Fruit fly (Drosophila melanogaster) whole organism, embryonic: ENCODE results near the gene lili.
A peak's percentile ranks its signal among the peaks of the same experiment; 100 is the strongest.

Experiments used
- Abd-B ChIP-seq: fragments of 200-800 bp; sonication (Bioruptor generic); optimal IDR thresholded peaks from 2 replicates; lab custom pipeline; 2018; ENCODE audit warnings: missing biosample characterization, mild to moderate bottlenecking, missing genetic modification characterization, moderate library complexity
- Aef1 ChIP-seq: fragments of 200-800 bp; sonication (Bioruptor generic); IDR thresholded peaks from 3 replicates; pipeline ENCODE4 v1.3.6; 2022; ENCODE audit warnings: missing biosample characterization, missing genetic modification characterization
- Bdp1 ChIP-seq: fragments of 200-800 bp; sonication (Bioruptor generic); optimal IDR thresholded peaks from 3 replicates; lab custom pipeline; 2016; ENCODE audit warnings: missing biosample characterization, missing genetic modification characterization
- Blimp-1 ChIP-seq: fragments of 200-800 bp; sonication (Bioruptor generic); optimal IDR thresholded peaks from 3 replicates; lab custom pipeline; 2018; ENCODE audit warnings: missing biosample characterization, missing genetic modification characterization, mild to moderate bottlenecking, moderate library complexity, missing genetic modification reagents
- CG11560 ChIP-seq: fragments of 200-800 bp; sonication (Bioruptor generic); IDR thresholded peaks from 3 replicates; pipeline ENCODE4 v1.3.6; 2022; ENCODE audit warnings: missing biosample characterization, missing genetic modification characterization
- CG1233 ChIP-seq: fragments of 200-800 bp; sonication (Bioruptor generic); optimal IDR thresholded peaks from 4 replicates; lab custom pipeline; 2018; ENCODE audit warnings: missing biosample characterization, mild to moderate bottlenecking, missing genetic modification characterization
- CG12391 ChIP-seq: fragments of 200-800 bp; sonication (Bioruptor generic); optimal IDR thresholded peaks from 3 replicates; lab custom pipeline; 2018; ENCODE audit warnings: missing biosample characterization, mild to moderate bottlenecking, missing genetic modification characterization, moderate library complexity
- CG13123 ChIP-seq: fragments of 200-800 bp; sonication (Bioruptor generic); optimal IDR thresholded peaks from 2 replicates; lab custom pipeline; 2016; ENCODE audit warnings: missing biosample characterization, missing genetic modification characterization
- CG13894 ChIP-seq: fragments of 200-800 bp; sonication (Bioruptor generic); optimal IDR thresholded peaks from 3 replicates; lab custom pipeline; 2018; ENCODE audit warnings: missing biosample characterization, mild to moderate bottlenecking, missing genetic modification characterization, moderate library complexity
- CG17385 ChIP-seq: fragments of 200-800 bp; sonication (Bioruptor generic); optimal IDR thresholded peaks from 3 replicates; lab custom pipeline; 2018; ENCODE audit warnings: missing biosample characterization, mild to moderate bottlenecking, missing genetic modification characterization
- CG17568 ChIP-seq: fragments of 200-800 bp; sonication (Bioruptor generic); optimal IDR thresholded peaks from 2 replicates; lab custom pipeline; 2018; ENCODE audit warnings: missing biosample characterization, mild to moderate bottlenecking, missing genetic modification characterization, moderate library complexity
- CG17802 ChIP-seq: fragments of 200-800 bp; sonication (Bioruptor generic); optimal IDR thresholded peaks from 2 replicates; lab custom pipeline; 2018; ENCODE audit warnings: missing biosample characterization, mild to moderate bottlenecking, missing genetic modification characterization, moderate library complexity
- CG17829 ChIP-seq: fragments of 200-800 bp; optimal IDR thresholded peaks from 2 replicates; lab custom pipeline; 2019; ENCODE audit warnings: missing biosample characterization, mild to moderate bottlenecking, missing genetic modification characterization, moderate library complexity
- CG1792 ChIP-seq: fragments of 200-800 bp; sonication (Bioruptor generic); optimal IDR thresholded peaks from 2 replicates; lab custom pipeline; 2016; ENCODE audit warnings: missing biosample characterization, missing genetic modification characterization
- CG2889 ChIP-seq: fragments of 200-800 bp; sonication (Bioruptor generic); IDR thresholded peaks from 3 replicates; pipeline ENCODE4 v1.3.6; 2022; ENCODE audit warnings: missing biosample characterization, missing genetic modification characterization
- CG5245 ChIP-seq: fragments of 200-800 bp; sonication (Bioruptor generic); optimal IDR thresholded peaks from 3 replicates; lab custom pipeline; 2016; ENCODE audit warnings: missing biosample characterization, missing genetic modification characterization
- CG6654 ChIP-seq: fragments of 200-800 bp; sonication (Bioruptor generic); optimal IDR thresholded peaks from 2 replicates; lab custom pipeline; 2017; ENCODE audit warnings: missing biosample characterization, mild to moderate bottlenecking, missing genetic modification characterization
- CG9437 ChIP-seq: fragments of 200-800 bp; sonication (Bioruptor generic); optimal IDR thresholded peaks from 2 replicates; lab custom pipeline; 2018; ENCODE audit warnings: missing biosample characterization, mild to moderate bottlenecking, missing genetic modification characterization
- CG9727 ChIP-seq: fragments of 200-800 bp; sonication (Bioruptor generic); optimal IDR thresholded peaks from 3 replicates; lab custom pipeline; 2017; ENCODE audit warnings: missing biosample characterization, mild to moderate bottlenecking, missing genetic modification characterization
- CG9797 ChIP-seq: fragments of 200-800 bp; sonication (Bioruptor generic); optimal IDR thresholded peaks from 3 replicates; lab custom pipeline; 2018; ENCODE audit warnings: missing biosample characterization, mild to moderate bottlenecking, missing genetic modification characterization
- Chrac-16 ChIP-seq: fragments of 200-800 bp; sonication (Bioruptor generic); optimal IDR thresholded peaks from 3 replicates; lab custom pipeline; 2016; ENCODE audit warnings: missing biosample characterization, missing genetic modification characterization
- Eip74EF ChIP-seq, 2 experiments: fragments of 200-800 bp in 1 of 2; fragments of >200 bp in 1 of 2; sonication (Bioruptor generic) in 1 of 2; optimal IDR thresholded peaks; 2 replicates each; lab custom pipeline; 2017 to 2019; ENCODE audit warnings: missing biosample characterization in 2 of 2, missing genetic modification characterization in 2 of 2, mild to moderate bottlenecking in 1 of 2, moderate library complexity in 1 of 2
- Fer1 ChIP-seq: fragments of 200-800 bp; sonication (Bioruptor generic); optimal IDR thresholded peaks from 2 replicates; lab custom pipeline; 2017; ENCODE audit warnings: missing biosample characterization, mild to moderate bottlenecking, missing genetic modification characterization
- Jarid2 ChIP-seq: fragments of 200-800 bp; sonication (Bioruptor generic); optimal IDR thresholded peaks from 3 replicates; lab custom pipeline; 2017; ENCODE audit warnings: mild to moderate bottlenecking, missing biosample characterization, missing genetic modification reagents, missing genetic modification characterization
- Neu2 ChIP-seq: fragments of 200-800 bp; sonication (Bioruptor generic); optimal IDR thresholded peaks from 3 replicates; lab custom pipeline; 2016; ENCODE audit warnings: missing biosample characterization, missing genetic modification characterization, borderline replicate concordance
- Nf-YB ChIP-seq: fragments of 200-800 bp; sonication (Bioruptor generic); optimal IDR thresholded peaks from 3 replicates; lab custom pipeline; 2019; ENCODE audit warnings: missing biosample characterization, mild to moderate bottlenecking, missing genetic modification characterization, moderate library complexity
- Nf-YC ChIP-seq: fragments of 200-800 bp; optimal IDR thresholded peaks from 3 replicates; lab custom pipeline; 2019; ENCODE audit warnings: missing biosample characterization, mild to moderate bottlenecking, missing genetic modification characterization, moderate library complexity
- NfI ChIP-seq: fragments of 200-800 bp; sonication (Bioruptor generic); optimal IDR thresholded peaks from 3 replicates; lab custom pipeline; 2018; ENCODE audit warnings: missing biosample characterization, mild to moderate bottlenecking, missing genetic modification characterization, moderate library complexity
- Poxn ChIP-seq: fragments of 200-800 bp; sonication (Bioruptor generic); IDR thresholded peaks from 2 replicates; pipeline ENCODE4 v1.3.6; 2022; ENCODE audit warnings: missing biosample characterization, missing genetic modification characterization
- Ssrp ChIP-seq: fragments of 200-800 bp; sonication (Bioruptor generic); optimal IDR thresholded peaks from 2 replicates; lab custom pipeline; 2018; ENCODE audit warnings: missing biosample characterization, mild to moderate bottlenecking, missing genetic modification characterization, moderate library complexity
- aop ChIP-seq: fragments of 200-800 bp; sonication (Bioruptor generic); IDR thresholded peaks from 2 replicates; pipeline ENCODE4 v1.3.6; 2022; ENCODE audit warnings: missing biosample characterization, missing genetic modification characterization
- ato ChIP-seq: fragments of 200-800 bp; sonication (Bioruptor generic); IDR thresholded peaks from 2 replicates; pipeline ENCODE4 v1.3.6; 2022; ENCODE audit warnings: missing biosample characterization, missing genetic modification characterization; ENCODE audit not compliant: partially characterized antibody
- bcd ChIP-seq: fragments of 200-800 bp; sonication (Bioruptor generic); optimal IDR thresholded peaks from 2 replicates; lab custom pipeline; 2017; ENCODE audit warnings: missing biosample characterization, mild to moderate bottlenecking, missing genetic modification characterization
- crp ChIP-seq, 2 experiments: fragments of 200-800 bp; sonication (Bioruptor generic); optimal IDR thresholded peaks; 2 replicates in 1 of 2; 3 replicates in 1 of 2; lab custom pipeline; 2017; ENCODE audit warnings: missing biosample characterization in 2 of 2, missing genetic modification characterization in 2 of 2, mild to moderate bottlenecking in 1 of 2, moderate library complexity in 1 of 2
- cwo ChIP-seq: fragments of 200-800 bp; sonication (Bioruptor generic); optimal IDR thresholded peaks from 3 replicates; lab custom pipeline; 2017; ENCODE audit warnings: missing biosample characterization, missing genetic modification characterization, mild to moderate bottlenecking, moderate library complexity, missing genetic modification reagents
- dati ChIP-seq: fragments of 200-800 bp; sonication (Bioruptor generic); IDR thresholded peaks from 2 replicates; pipeline ENCODE4 v1.3.6; 2022; ENCODE audit warnings: missing biosample characterization, missing genetic modification characterization
- nau ChIP-seq: fragments of 200-800 bp; sonication (Bioruptor generic); optimal IDR thresholded peaks from 3 replicates; lab custom pipeline; 2017; ENCODE audit warnings: missing biosample characterization, mild to moderate bottlenecking, missing genetic modification characterization, missing genetic modification reagents
- nmo ChIP-seq: fragments of 200-800 bp; sonication (Bioruptor generic); optimal IDR thresholded peaks from 2 replicates; lab custom pipeline; 2018; ENCODE audit warnings: missing biosample characterization, mild to moderate bottlenecking, missing genetic modification characterization, moderate library complexity
- phol ChIP-seq: fragments of 200-800 bp; sonication (Bioruptor generic); optimal IDR thresholded peaks from 3 replicates; lab custom pipeline; 2018; ENCODE audit warnings: missing biosample characterization, mild to moderate bottlenecking, missing genetic modification characterization, moderate library complexity
- repo ChIP-seq: fragments of 200-800 bp; sonication (Bioruptor generic); optimal IDR thresholded peaks from 2 replicates; lab custom pipeline; 2016; ENCODE audit warnings: missing biosample characterization, missing genetic modification characterization
- row ChIP-seq: fragments of 200-800 bp; sonication (Bioruptor generic); IDR thresholded peaks from 3 replicates; pipeline ENCODE4 v1.3.6; 2022; ENCODE audit warnings: missing biosample characterization, missing genetic modification characterization
- so ChIP-seq: fragments of 200-800 bp; sonication (Bioruptor generic); IDR thresholded peaks from 3 replicates; pipeline ENCODE4 v1.3.6; 2022; ENCODE audit warnings: missing biosample characterization, missing genetic modification characterization
- stc ChIP-seq: fragments of 200-800 bp; sonication (Bioruptor generic); IDR thresholded peaks from 2 replicates; pipeline ENCODE4 v1.3.6; 2022; ENCODE audit warnings: missing biosample characterization, missing genetic modification characterization
- tx ChIP-seq: fragments of 200-800 bp; sonication (Bioruptor generic); optimal IDR thresholded peaks from 2 replicates; lab custom pipeline; 2016; ENCODE audit warnings: missing biosample characterization, missing genetic modification characterization
- zfh2 ChIP-seq: fragments of 200-800 bp; sonication (Bioruptor generic); optimal IDR thresholded peaks from 2 replicates; lab custom pipeline; 2016; ENCODE audit warnings: missing biosample characterization, missing genetic modification characterization

The lili gene

DNA sequence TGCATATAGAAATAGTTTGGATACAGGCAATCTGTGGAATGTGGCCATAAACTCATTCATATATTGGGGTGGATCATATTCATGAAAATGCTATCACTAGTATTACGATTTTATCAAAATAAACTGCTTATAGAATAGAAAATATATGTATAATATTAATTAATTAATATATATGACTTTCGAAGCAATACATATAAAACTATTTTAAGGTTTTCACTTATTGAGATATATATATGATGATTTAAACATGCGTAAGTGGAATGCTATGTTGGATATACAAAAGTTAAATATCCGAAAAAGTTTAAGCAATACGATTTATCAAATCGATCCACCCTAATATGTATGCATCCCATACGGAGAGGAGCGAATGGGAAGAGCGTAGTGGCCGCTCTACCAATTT is 15.2 kb downstream of the lili start (continued):
- TF ChIP-seq Jarid2 (GFP tag; lab: Kevin White, UChicago), result no peak
- no peak for TF ChIP-seq CG11560 (tag; lab: Robert Waterston, UW)
- no peak for TF ChIP-seq repo (GFP tag; lab: Kevin White, UChicago)
- no peak for TF ChIP-seq CG6654
- no peak for TF ChIP-seq CG5245 (GFP tag; lab: Kevin White, UChicago)
- peak; percentile 16; the same call in 1 of the 3 replicates for TF ChIP-seq row (GFP tag; lab: Robert Waterston, UW)
- TF ChIP-seq dati, result no peak
- TF ChIP-seq CG17568 (GFP tag; lab: Kevin White, UChicago), result no peak
- no peak for TF ChIP-seq CG9727 (GFP tag; lab: Kevin White, UChicago)
- TF ChIP-seq phol, result peak; percentile 27
- TF ChIP-seq Aef1, result no peak
- TF ChIP-seq CG9437 (GFP tag; lab: Kevin White, UChicago), result peak; percentile 48
- no peak for TF ChIP-seq aop
- no peak for TF ChIP-seq NfI (GFP tag; lab: Kevin White, UChicago)
- TF ChIP-seq CG13123 (GFP tag; lab: Kevin White, UChicago), result no peak
- TF ChIP-seq Chrac-16, result no peak
- TF ChIP-seq Bdp1 (GFP tag; lab: Kevin White, UChicago), result no peak
- peak; percentile 44 for TF ChIP-seq CG17829
- peak; percentile 3 for TF ChIP-seq CG1233 (GFP tag; lab: Kevin White, UChicago)
- peak; percentile 19 for TF ChIP-seq cwo
- no peak for TF ChIP-seq CG1792 (GFP tag; lab: Kevin White, UChicago)
- TF ChIP-seq nmo (GFP tag; lab: Kevin White, UChicago), result peak; percentile 20
- no peak for TF ChIP-seq bcd
- no peak for TF ChIP-seq CG13894
- TF ChIP-seq Ssrp, result peak; percentile 25
- peak; percentile 31; the same call in 1 of the 2 replicates for TF ChIP-seq stc
- TF ChIP-seq crp (GFP tag; optimal IDR thresholded peaks at IDR 0.05; lab: Kevin White, UChicago), result no peak
- peak; percentile 5 for TF ChIP-seq Fer1 (GFP tag; lab: Kevin White, UChicago)
- TF ChIP-seq CG2889 (GFP tag; lab: Robert Waterston, UW), result no peak
- no peak for TF ChIP-seq tx
- TF ChIP-seq Neu2 (GFP tag; lab: Kevin White, UChicago), result no peak

DNA sequence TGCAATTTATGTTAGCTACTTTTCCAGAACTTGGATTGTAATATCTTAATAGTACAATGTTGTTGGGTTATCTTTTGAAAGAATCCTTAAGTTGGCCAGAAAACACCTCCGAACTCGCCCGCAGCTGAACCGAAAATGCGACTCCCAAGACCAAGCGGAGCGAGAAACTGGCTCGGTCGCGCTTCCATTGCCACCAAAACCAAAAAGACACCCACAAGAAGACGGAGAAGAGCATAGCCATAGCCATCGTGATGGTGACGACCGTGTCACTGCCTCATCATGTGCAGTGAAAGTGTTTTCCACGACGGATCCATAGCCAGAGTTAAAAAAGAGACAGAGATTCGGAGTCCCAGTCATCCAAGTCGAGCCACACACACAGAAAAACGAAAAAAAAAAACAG is 23.8 kb downstream of the lili start, which contains the start of gene CG13634:
CG13634 (minus strand) TSS at position 101 of the 400 bp plus-strand sequence.
- TF ChIP-seq Blimp-1 (GFP tag; lab: Kevin White, UChicago), result peak; percentile 60
- no peak for TF ChIP-seq zfh2
- TF ChIP-seq ato (GFP tag; lab: Robert Waterston, UW), result no peak

DNA sequence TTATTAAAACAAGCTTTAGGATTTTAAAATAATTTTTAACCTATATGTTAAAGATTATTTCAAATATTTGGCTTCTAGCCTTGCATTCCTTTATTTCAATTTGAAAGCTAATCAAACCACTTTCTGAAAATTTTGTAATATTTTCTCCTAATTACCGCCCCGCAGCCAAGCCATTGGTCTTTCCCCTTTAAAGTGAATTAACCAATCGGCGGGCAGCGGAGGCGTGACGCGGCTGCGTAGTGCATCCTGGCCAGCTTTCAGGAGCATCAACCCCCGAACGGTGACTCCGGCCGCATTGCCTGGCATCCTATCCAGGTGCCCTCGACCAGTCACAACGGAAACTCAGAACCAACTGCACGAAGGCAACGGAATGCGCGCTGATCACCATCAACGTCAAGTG is 26.1 kb downstream of the lili start, which contains the start of gene Ets96B:
Ets96B (plus strand) TSS at position 321 of the 400 bp plus-strand sequence.
- TF ChIP-seq Nf-YC (peak; percentile 93), nau (GFP tag; lab: Kevin White, UChicago) (no peak), Abd-B (GFP tag; lab: Kevin White, UChicago) (no peak), Eip74EF (GFP tag; optimal IDR thresholded peaks at IDR 0.05; lab: Kevin White, UChicago) (no peak), so (GFP tag; lab: Robert Waterston, UW) (no peak), Poxn (no peak), CG12391 (tag; lab: Kevin White, UChicago) (no peak), CG17802 (tag; lab: Kevin White, UChicago) (no peak), CG9797 (GFP tag; lab: Kevin White, UChicago) (no peak), Nf-YB (GFP tag; lab: Kevin White, UChicago) (peak; percentile 94), CG17385 (GFP tag; lab: Kevin White, UChicago) (no peak)
